Worm (Caenorhabditis elegans) whole organism, L2 larva: ENCODE results near the gene piit-1.

Experiments
- C34F6.9 ChIP-seq: fragments of 150-350 bp; optimal IDR thresholded peaks from 2 replicates; lab custom pipeline; 2014; ENCODE audit warnings: missing biosample characterization, missing genetic modification characterization
- aly-2 ChIP-seq: fragments of 150-350 bp; optimal IDR thresholded peaks from 2 replicates; lab custom pipeline; 2014; ENCODE audit warnings: missing biosample characterization, missing genetic modification characterization
- ama-1 ChIP-seq: fragments of 150-350 bp; optimal IDR thresholded peaks from 2 replicates; lab custom pipeline; 2018; ENCODE audit warnings: inconsistent platforms
- blmp-1 ChIP-seq: sonication (generic microtip); optimal IDR thresholded peaks from 2 replicates; lab custom pipeline; 2017; ENCODE audit warnings: missing genetic modification characterization, mild to moderate bottlenecking, missing compliant biosample characterization, antibody characterized with exemption, moderate library complexity; ENCODE audit not compliant: insufficient read depth
- elt-1 ChIP-seq: fragments of 150-350 bp; optimal IDR thresholded peaks from 2 replicates; lab custom pipeline; 2014; ENCODE audit warnings: missing biosample characterization, missing genetic modification characterization
- elt-3 ChIP-seq: sonication (generic microtip); optimal IDR thresholded peaks from 2 replicates; lab custom pipeline; 2017; ENCODE audit warnings: missing biosample characterization, missing genetic modification characterization
- lsy-2 ChIP-seq, 2 experiments: fragments of 150-350 bp in 1 of 2; sonication (generic microtip) in 1 of 2; optimal IDR thresholded peaks; 2 replicates each; lab custom pipeline; 2014 to 2017; ENCODE audit warnings: missing biosample characterization in 2 of 2, missing genetic modification characterization in 2 of 2
- nhr-25 ChIP-seq: fragments of 150-350 bp; sonication (generic microtip); optimal IDR thresholded peaks from 3 replicates; lab custom pipeline; 2014; ENCODE audit warnings: missing biosample characterization, missing genetic modification characterization
- nhr-77 ChIP-seq: fragments of 150-350 bp; optimal IDR thresholded peaks from 2 replicates; lab custom pipeline; 2014; ENCODE audit warnings: missing biosample characterization, missing genetic modification characterization
- snpc-4 ChIP-seq: fragments of 150-350 bp; optimal IDR thresholded peaks from 2 replicates; lab custom pipeline; 2014; ENCODE audit warnings: missing biosample characterization, missing genetic modification characterization
- unc-62 ChIP-seq: fragments of 150-350 bp; optimal IDR thresholded peaks from 2 replicates; lab custom pipeline; 2014; ENCODE audit warnings: missing biosample characterization, missing genetic modification reagents, missing genetic modification characterization
- zag-1 ChIP-seq: fragments of 150-350 bp; optimal IDR thresholded peaks from 2 replicates; lab custom pipeline; 2014; ENCODE audit warnings: missing biosample characterization, missing genetic modification characterization
- ztf-11 ChIP-seq: sonication (generic microtip); optimal IDR thresholded peaks from 2 replicates; lab custom pipeline; 2017; ENCODE audit warnings: missing biosample characterization, missing genetic modification characterization

DNA sequence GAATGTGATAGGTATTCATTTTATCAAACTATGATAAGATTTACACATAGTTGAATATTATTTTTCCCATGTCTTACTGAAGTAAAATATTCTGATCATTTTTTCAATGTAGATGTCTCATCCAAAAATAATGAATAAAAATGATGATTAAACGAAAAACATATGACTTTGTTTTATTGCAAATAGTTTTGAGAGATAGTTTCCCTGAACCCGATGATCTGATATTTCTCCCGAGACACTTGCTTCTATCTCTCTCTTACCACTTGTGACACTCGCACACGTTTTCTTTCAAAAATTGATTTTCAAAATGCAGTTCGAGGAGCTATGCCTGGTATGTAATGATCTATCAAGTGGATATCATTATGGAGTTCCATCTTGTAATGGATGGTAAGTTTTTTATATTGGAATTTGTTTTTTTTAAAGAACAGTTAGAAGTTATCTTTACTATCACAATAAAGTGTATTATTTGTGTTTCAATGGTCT, 39.7 kb downstream of the piit-1 start, which contains the start of the genes nhr-101 and pms-2:
- TF ChIP-seq elt-1 (tag; lab: Kevin White, UChicago) = no peak
- no peak for TF ChIP-seq snpc-4 (tag; lab: Kevin White, UChicago)
- TF ChIP-seq C34F6.9 (tag; lab: Kevin White, UChicago) = no peak
- TF ChIP-seq elt-3 = no peak
- no peak for TF ChIP-seq nhr-25 (tag; lab: Kevin White, UChicago)
- TF ChIP-seq lsy-2 (tag; optimal IDR thresholded peaks at IDR 0.05; lab: Kevin White, UChicago) = no peak
- no peak for TF ChIP-seq zag-1 (tag; lab: Kevin White, UChicago)
- no peak for TF ChIP-seq nhr-77 (tag; lab: Kevin White, UChicago)
- TF ChIP-seq aly-2 (tag; lab: Kevin White, UChicago) = no peak
- TF ChIP-seq blmp-1 = no peak
- TF ChIP-seq unc-62 = no peak
- TF ChIP-seq ama-1 (lab: Kevin White, UChicago) = no peak
- no peak for TF ChIP-seq ztf-11 (tag; lab: Kevin White, UChicago)
